Fruit fly (Drosophila melanogaster) whole organism, embryonic: ENCODE results near the gene CG14778.

Experiments
- Atf6 ChIP-seq: fragments of 200-800 bp; sonication (Bioruptor generic); IDR thresholded peaks from 2 replicates; pipeline ENCODE4 v1.3.6; 2022; ENCODE audit warnings: missing biosample characterization, missing genetic modification characterization
- CG10431 ChIP-seq: fragments of 200-800 bp; sonication (Bioruptor generic); optimal IDR thresholded peaks from 3 replicates; lab custom pipeline; 2018; ENCODE audit warnings: missing biosample characterization, mild to moderate bottlenecking, missing genetic modification characterization
- CG12299 ChIP-seq: fragments of 200-800 bp; sonication (Bioruptor generic); optimal IDR thresholded peaks from 2 replicates; lab custom pipeline; 2018; ENCODE audit warnings: missing biosample characterization, mild to moderate bottlenecking, missing genetic modification characterization
- CG14050 ChIP-seq: fragments of 200-800 bp; sonication (Bioruptor generic); IDR thresholded peaks from 3 replicates; pipeline ENCODE4 v1.3.6; 2022; ENCODE audit warnings: missing biosample characterization, missing genetic modification characterization
- CG15269 ChIP-seq: fragments of 200-800 bp; sonication (Bioruptor generic); optimal IDR thresholded peaks from 2 replicates; lab custom pipeline; 2018; ENCODE audit warnings: missing biosample characterization, mild to moderate bottlenecking, missing genetic modification characterization, moderate library complexity
- CG18011 ChIP-seq: fragments of 200-800 bp; sonication (Bioruptor generic); optimal IDR thresholded peaks from 2 replicates; lab custom pipeline; 2017; ENCODE audit warnings: missing biosample characterization, missing genetic modification characterization, mild to moderate bottlenecking, moderate library complexity, missing genotype
- CG18599 ChIP-seq: fragments of 200-800 bp; sonication (Bioruptor generic); optimal IDR thresholded peaks from 3 replicates; lab custom pipeline; 2017; ENCODE audit warnings: missing biosample characterization, missing genetic modification characterization, mild to moderate bottlenecking, moderate library complexity, missing genetic modification reagents
- CG31441 ChIP-seq: fragments of 200-800 bp; sonication (Bioruptor generic); IDR thresholded peaks from 2 replicates; pipeline ENCODE4 v1.3.6; 2022; ENCODE audit warnings: missing biosample characterization, missing genetic modification characterization
- CG3163 ChIP-seq: fragments of 200-800 bp; sonication (Bioruptor generic); optimal IDR thresholded peaks from 3 replicates; lab custom pipeline; 2016; ENCODE audit warnings: missing biosample characterization, missing genetic modification characterization
- CG33213 ChIP-seq: fragments of 200-800 bp; sonication (Bioruptor generic); optimal IDR thresholded peaks from 3 replicates; lab custom pipeline; 2016; ENCODE audit warnings: missing biosample characterization, missing genetic modification characterization
- CG34376 ChIP-seq: fragments of 200-800 bp; sonication (Bioruptor generic); optimal IDR thresholded peaks from 2 replicates; lab custom pipeline; 2018; ENCODE audit warnings: missing biosample characterization, mild to moderate bottlenecking, missing genetic modification characterization
- CG4282 ChIP-seq: fragments of 200-800 bp; sonication (Bioruptor generic); optimal IDR thresholded peaks from 2 replicates; lab custom pipeline; 2016; ENCODE audit warnings: missing biosample characterization, missing genetic modification characterization
- CG4328 ChIP-seq: fragments of 200-800 bp; sonication (Bioruptor generic); optimal IDR thresholded peaks from 3 replicates; lab custom pipeline; 2017; ENCODE audit warnings: missing biosample characterization, missing genetic modification reagents, missing genetic modification characterization
- CG5180 ChIP-seq: fragments of 200-800 bp; sonication (Bioruptor generic); optimal IDR thresholded peaks from 3 replicates; lab custom pipeline; 2017; ENCODE audit warnings: missing biosample characterization, missing genetic modification characterization, mild to moderate bottlenecking, moderate library complexity, missing genetic modification reagents
- CG6765 ChIP-seq: fragments of 200-800 bp; sonication (Bioruptor generic); optimal IDR thresholded peaks from 3 replicates; lab custom pipeline; 2017; ENCODE audit warnings: missing biosample characterization, mild to moderate bottlenecking, missing genetic modification characterization
- CG8924 ChIP-seq: fragments of 200-800 bp; optimal IDR thresholded peaks from 3 replicates; lab custom pipeline; 2019; ENCODE audit warnings: missing biosample characterization, mild to moderate bottlenecking, missing genetic modification characterization, moderate library complexity
- CkIIα-i1 ChIP-seq: fragments of 200-800 bp; sonication (Bioruptor generic); IDR thresholded peaks from 2 replicates; pipeline ENCODE4 v1.3.6; 2022; ENCODE audit warnings: missing biosample characterization, missing genetic modification characterization
- D ChIP-seq, 2 experiments: fragments of 200-800 bp in 1 of 2; fragments of >200 bp in 1 of 2; sonication (Bioruptor generic) in 1 of 2; optimal IDR thresholded peaks; 2 replicates in 1 of 2; 3 replicates in 1 of 2; lab custom pipeline; 2017; ENCODE audit warnings: mild to moderate bottlenecking in 1 of 2, missing biosample characterization in 1 of 2, missing genetic modification characterization in 1 of 2, missing genetic modification reagents in 1 of 2
- Drgx ChIP-seq: fragments of 200-800 bp; sonication (Bioruptor generic); IDR thresholded peaks from 2 replicates; pipeline ENCODE4 v1.3.6; 2022; ENCODE audit warnings: missing biosample characterization, missing genetic modification characterization
- Hey ChIP-seq: fragments of 200-800 bp; sonication (Bioruptor generic); optimal IDR thresholded peaks from 3 replicates; lab custom pipeline; 2018; ENCODE audit warnings: missing biosample characterization, mild to moderate bottlenecking, missing genetic modification characterization
- Hmr ChIP-seq: fragments of 200-800 bp; sonication (Bioruptor generic); optimal IDR thresholded peaks from 3 replicates; lab custom pipeline; 2017; ENCODE audit warnings: mild to moderate bottlenecking, missing biosample characterization, missing genetic modification reagents, missing genetic modification characterization
- MESR4 ChIP-seq: fragments of 200-800 bp; sonication (Bioruptor generic); optimal IDR thresholded peaks from 2 replicates; lab custom pipeline; 2018; ENCODE audit warnings: missing biosample characterization, mild to moderate bottlenecking, missing genetic modification characterization, moderate library complexity
- Mes4 ChIP-seq: fragments of 200-800 bp; sonication (Bioruptor generic); optimal IDR thresholded peaks from 2 replicates; lab custom pipeline; 2016; ENCODE audit warnings: missing biosample characterization, missing genetic modification characterization
- Myb ChIP-seq: fragments of 200-800 bp; sonication (Bioruptor generic); optimal IDR thresholded peaks from 2 replicates; lab custom pipeline; 2016; ENCODE audit warnings: missing biosample characterization, missing genetic modification characterization
- Neu2 ChIP-seq: fragments of 200-800 bp; sonication (Bioruptor generic); optimal IDR thresholded peaks from 3 replicates; lab custom pipeline; 2016; ENCODE audit warnings: missing biosample characterization, missing genetic modification characterization, borderline replicate concordance
- Opbp ChIP-seq: fragments of 200-800 bp; sonication (Bioruptor generic); IDR thresholded peaks from 3 replicates; pipeline ENCODE4 v1.3.6; 2022; ENCODE audit warnings: missing biosample characterization, missing genetic modification characterization; ENCODE audit not compliant: partially characterized antibody
- PHDP ChIP-seq: fragments of 200-800 bp; sonication (Bioruptor generic); optimal IDR thresholded peaks from 3 replicates; lab custom pipeline; 2018; ENCODE audit warnings: missing biosample characterization, mild to moderate bottlenecking, missing genetic modification characterization, moderate library complexity
- bbx ChIP-seq: fragments of 200-800 bp; sonication (Bioruptor generic); IDR thresholded peaks from 2 replicates; pipeline ENCODE4 v1.3.6; 2022; ENCODE audit warnings: missing biosample characterization, missing genetic modification characterization; ENCODE audit not compliant: partially characterized antibody
- cato ChIP-seq: fragments of 200-800 bp; sonication (Bioruptor generic); optimal IDR thresholded peaks from 2 replicates; lab custom pipeline; 2016; ENCODE audit warnings: missing biosample characterization, missing genetic modification characterization, borderline replicate concordance
- croc ChIP-seq: fragments of 200-800 bp; sonication (Bioruptor generic); conservative IDR thresholded peaks from 3 replicates; pipeline ENCODE4 v1.3.6; 2022; ENCODE audit warnings: missing biosample characterization, missing genetic modification characterization
- dan ChIP-seq: fragments of 200-800 bp; sonication (Bioruptor generic); IDR thresholded peaks from 2 replicates; pipeline ENCODE4 v1.3.6; 2022; ENCODE audit warnings: missing biosample characterization, missing genetic modification characterization
- en ChIP-seq: fragments of 200-800 bp; sonication (Bioruptor generic); optimal IDR thresholded peaks from 2 replicates; lab custom pipeline; 2016; ENCODE audit warnings: missing biosample characterization, missing genetic modification characterization
- eve ChIP-seq, 2 experiments: fragments of >200 bp; optimal IDR thresholded peaks; 2 replicates each; lab custom pipeline; 2017; ENCODE audit warnings: missing biosample characterization in 2 of 2, missing genetic modification characterization in 2 of 2
- hkb ChIP-seq, 2 experiments: fragments of 200-800 bp in 1 of 2; fragments of >200 bp in 1 of 2; sonication (Bioruptor generic) in 1 of 2; IDR thresholded peaks in 1 of 2; optimal IDR thresholded peaks in 1 of 2; 2 replicates each; pipeline versions ENCODE4 v1.3.6 to Lab custom; 2017 to 2022; ENCODE audit warnings: missing biosample characterization in 1 of 2, missing genetic modification characterization in 1 of 2
- kni ChIP-seq: fragments of 200-800 bp; sonication (Bioruptor generic); optimal IDR thresholded peaks from 3 replicates; lab custom pipeline; 2017; ENCODE audit warnings: mild to moderate bottlenecking, missing biosample characterization, missing genetic modification reagents, missing genetic modification characterization
- lbe ChIP-seq: fragments of 200-800 bp; sonication (Bioruptor generic); optimal IDR thresholded peaks from 2 replicates; lab custom pipeline; 2016; ENCODE audit warnings: missing biosample characterization, mild to moderate bottlenecking, missing genetic modification characterization
- luna ChIP-seq: fragments of 200-800 bp; sonication (Bioruptor generic); optimal IDR thresholded peaks from 2 replicates; lab custom pipeline; 2016; ENCODE audit warnings: missing biosample characterization, missing genetic modification characterization
- mld ChIP-seq: fragments of 200-800 bp; sonication (Bioruptor generic); IDR thresholded peaks from 3 replicates; pipeline ENCODE4 v1.3.6; 2022; ENCODE audit warnings: missing biosample characterization, missing genetic modification characterization; ENCODE audit not compliant: partially characterized antibody
- phol ChIP-seq: fragments of 200-800 bp; sonication (Bioruptor generic); optimal IDR thresholded peaks from 3 replicates; lab custom pipeline; 2018; ENCODE audit warnings: missing biosample characterization, mild to moderate bottlenecking, missing genetic modification characterization, moderate library complexity
- pnt ChIP-seq: fragments of 200-800 bp; sonication (Bioruptor generic); optimal IDR thresholded peaks from 3 replicates; lab custom pipeline; 2016; ENCODE audit warnings: missing biosample characterization, missing genetic modification characterization
- prd ChIP-seq, 3 experiments: fragments of >200 bp in 2 of 3; fragments of 200-800 bp in 1 of 3; sonication (Bioruptor generic) in 1 of 3; optimal IDR thresholded peaks in 2 of 3; IDR thresholded peaks in 1 of 3; 2 replicates in 2 of 3; 3 replicates in 1 of 3; pipeline versions ENCODE4 v1.3.6 to Lab custom; 2017 to 2022; ENCODE audit warnings: missing biosample characterization in 1 of 3, missing genetic modification characterization in 1 of 3
- pros ChIP-seq: fragments of 200-800 bp; sonication (Bioruptor generic); optimal IDR thresholded peaks from 3 replicates; lab custom pipeline; 2019; ENCODE audit warnings: missing biosample characterization, mild to moderate bottlenecking, missing genetic modification characterization, moderate library complexity
- ranshi ChIP-seq: fragments of 200-800 bp; sonication (Bioruptor generic); IDR thresholded peaks from 2 replicates; pipeline ENCODE4 v1.3.6; 2022; ENCODE audit warnings: missing biosample characterization, missing genetic modification characterization
- ro ChIP-seq: fragments of 200-800 bp; sonication (Bioruptor generic); IDR thresholded peaks from 2 replicates; pipeline ENCODE4 v1.3.6; 2022; ENCODE audit warnings: missing biosample characterization, missing genetic modification characterization
- salm ChIP-seq: fragments of 200-800 bp; sonication (Bioruptor generic); optimal IDR thresholded peaks from 2 replicates; lab custom pipeline; 2018; ENCODE audit warnings: missing biosample characterization, mild to moderate bottlenecking, missing genetic modification characterization
- sd ChIP-seq: fragments of 200-800 bp; sonication (Bioruptor generic); optimal IDR thresholded peaks from 3 replicates; lab custom pipeline; 2018; ENCODE audit warnings: missing biosample characterization, mild to moderate bottlenecking, missing genetic modification characterization, moderate library complexity
- tgo ChIP-seq: fragments of 200-800 bp; sonication (Bioruptor generic); IDR thresholded peaks from 3 replicates; pipeline ENCODE4 v1.3.6; 2022; ENCODE audit warnings: missing biosample characterization, missing genetic modification characterization
- twi ChIP-seq: fragments of 200-800 bp; optimal IDR thresholded peaks from 2 replicates; lab custom pipeline; 2019; ENCODE audit warnings: missing biosample characterization, mild to moderate bottlenecking, missing genetic modification characterization, moderate library complexity

The CG14778 gene

DNA sequence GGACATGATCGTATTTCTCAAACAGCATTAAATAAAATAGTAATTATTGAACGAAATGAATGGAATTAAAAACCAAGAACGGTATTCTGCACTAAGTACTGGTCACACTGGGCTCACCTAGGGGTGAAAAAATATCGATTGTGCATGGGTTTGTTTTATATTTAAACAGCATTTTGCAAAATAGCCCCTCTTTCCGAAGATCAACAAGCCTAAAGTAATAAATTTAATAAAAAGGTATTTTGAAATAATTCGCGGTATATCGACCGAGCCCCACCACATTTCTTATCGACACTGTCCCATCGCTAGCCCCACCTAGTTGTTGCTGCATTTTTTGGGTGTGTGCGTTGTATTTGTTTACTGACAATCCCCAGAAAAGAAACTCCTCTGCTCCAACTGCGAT lies 3.3 kb downstream of the CG14778 start, which contains the start of gene pck (continued):
- TF ChIP-seq CG8924 (tag; lab: Kevin White, UChicago) (peak; percentile 52), PHDP (tag; lab: Kevin White, UChicago) (peak; percentile 40), cato (peak; percentile 32), eve (GFP tag; optimal IDR thresholded peaks at IDR 0.05; lab: Kevin White, UChicago) (no peak), kni (no peak), CG18011 (GFP tag; lab: Kevin White, UChicago) (peak; percentile 56), CG18599 (GFP tag; lab: Kevin White, UChicago) (peak; percentile 72), CG33213 (GFP tag; lab: Kevin White, UChicago) (peak; percentile 52), CG15269 (peak; percentile 35), twi (no peak), D (optimal IDR thresholded peaks at IDR 0.05; lab: Kevin White, UChicago) (no peak), D (GFP tag; optimal IDR thresholded peaks at IDR 0.05; lab: Kevin White, UChicago) (no peak), CG14050 (GFP tag; lab: Robert Waterston, UW) (no peak; the same call in 2 of the 3 replicates), CG12299 (tag; lab: Kevin White, UChicago) (peak; percentile 24), Myb (GFP tag; lab: Kevin White, UChicago) (peak; percentile 34), luna (GFP tag; lab: Kevin White, UChicago) (no peak), ro (GFP tag; lab: Robert Waterston, UW) (no peak), CkIIα-i1 (GFP tag; lab: Robert Waterston, UW) (no peak), tgo (GFP tag; lab: Robert Waterston, UW) (peak; percentile 67), CG5180 (no peak), mld (GFP tag; lab: Robert Waterston, UW) (no peak), bbx (GFP tag; lab: Robert Waterston, UW) (no peak), sd (tag; lab: Kevin White, UChicago) (peak; percentile 56), hkb (optimal IDR thresholded peaks at IDR 0.05; lab: Kevin White, UChicago) (peak; percentile 19), hkb (GFP tag; IDR thresholded peaks at IDR 0.05; lab: Robert Waterston, UW) (peak; percentile 79), CG34376 (peak; percentile 11), Atf6 (GFP tag; lab: Robert Waterston, UW) (peak; percentile 52; the same call in 1 of the 2 replicates), pnt (GFP tag; lab: Kevin White, UChicago) (peak; percentile 60), CG4328 (no peak), dan (no peak), MESR4 (GFP tag; lab: Kevin White, UChicago) (peak; percentile 75), salm (peak; percentile 5), Opbp (GFP tag; lab: Robert Waterston, UW) (0 out of 3 replicates have a peak, but pooled peaks have one; percentile 40), en (GFP tag; lab: Kevin White, UChicago) (peak; percentile 7), Mes4 (GFP tag; lab: Kevin White, UChicago) (peak; percentile 35), phol (tag; lab: Kevin White, UChicago) (peak; percentile 53), lbe (GFP tag; lab: Kevin White, UChicago) (peak; percentile 55), Hmr (GFP tag; lab: Kevin White, UChicago) (peak; percentile 51), CG3163 (GFP tag; lab: Kevin White, UChicago) (peak; percentile 24), pros (GFP tag; lab: Kevin White, UChicago) (no peak), croc (GFP tag; lab: Robert Waterston, UW) (no peak), CG10431 (GFP tag; lab: Kevin White, UChicago) (no peak), CG6765 (GFP tag; lab: Kevin White, UChicago) (no peak), prd (optimal IDR thresholded peaks at IDR 0.05; lab: Kevin White, UChicago) (no peak), prd (GFP tag; IDR thresholded peaks at IDR 0.05; lab: Robert Waterston, UW) (peak; percentile 83), Neu2 (GFP tag; lab: Kevin White, UChicago) (peak; percentile 1), Drgx (GFP tag; lab: Robert Waterston, UW) (peak; percentile 27; the same call in 1 of the 2 replicates), CG31441 (GFP tag; lab: Robert Waterston, UW) (peak; percentile 51; the same call in 1 of the 2 replicates), CG4282 (GFP tag; lab: Kevin White, UChicago) (no peak), Hey (tag; lab: Kevin White, UChicago) (no peak), ranshi (GFP tag; lab: Robert Waterston, UW) (peak; percentile 58)
